Worm (Caenorhabditis elegans) whole organism, midembryonic: Measurements from ENCODE around the gene let-653.

Experiments used
- T22C8.4 ChIP-seq: fragments of 200-800 bp; sonication (Bioruptor generic); IDR thresholded peaks from 2 replicates; pipeline ENCODE4 v1.3.6; 2022; ENCODE audit warnings: missing genetic modification characterization, missing compliant biosample characterization
- cog-1 ChIP-seq: sonication (generic microtip); optimal IDR thresholded peaks from 2 replicates; lab custom pipeline; 2016; ENCODE audit warnings: missing genetic modification characterization, missing compliant biosample characterization
- flt-1 ChIP-seq: fragments of 200-800 bp; sonication (Bioruptor generic); IDR thresholded peaks from 2 replicates; pipeline ENCODE4 v1.3.6; 2022; ENCODE audit warnings: missing genetic modification characterization, missing compliant biosample characterization
- klf-2 ChIP-seq: fragments of 200-800 bp; sonication (Bioruptor generic); conservative IDR thresholded peaks from 2 replicates; pipeline ENCODE4 v1.3.6; 2022; ENCODE audit warnings: missing genetic modification reagents, missing genetic modification characterization, missing compliant biosample characterization
- med-1 ChIP-seq: sonication (generic microtip); optimal IDR thresholded peaks from 2 replicates; lab custom pipeline; 2017; ENCODE audit warnings: missing genetic modification characterization, mild to moderate bottlenecking, missing compliant biosample characterization, antibody characterized with exemption, missing genetic modification reagents; ENCODE audit not compliant: insufficient read depth
- ref-1 ChIP-seq: fragments of 200-800 bp; sonication (Bioruptor generic); conservative IDR thresholded peaks from 2 replicates; pipeline ENCODE4 v1.3.6; 2022; ENCODE audit warnings: missing genetic modification reagents, missing genetic modification characterization, missing compliant biosample characterization
- tab-1 ChIP-seq: fragments of 200-800 bp; sonication (Bioruptor generic); IDR thresholded peaks from 2 replicates; pipeline ENCODE4 v1.3.6; 2022; ENCODE audit warnings: missing genetic modification characterization, missing compliant biosample characterization
- ztf-23 ChIP-seq: fragments of 200-800 bp; sonication (Bioruptor generic); IDR thresholded peaks from 2 replicates; pipeline ENCODE4 v1.3.6; 2022; ENCODE audit warnings: missing genetic modification reagents, missing genetic modification characterization, missing compliant biosample characterization
- ztf-29 ChIP-seq: fragments of 200-800 bp; sonication (Bioruptor generic); IDR thresholded peaks from 2 replicates; pipeline ENCODE4 v1.3.6; 2022; ENCODE audit warnings: missing genetic modification reagents, missing genetic modification characterization, missing compliant biosample characterization

let-653 gene

DNA sequence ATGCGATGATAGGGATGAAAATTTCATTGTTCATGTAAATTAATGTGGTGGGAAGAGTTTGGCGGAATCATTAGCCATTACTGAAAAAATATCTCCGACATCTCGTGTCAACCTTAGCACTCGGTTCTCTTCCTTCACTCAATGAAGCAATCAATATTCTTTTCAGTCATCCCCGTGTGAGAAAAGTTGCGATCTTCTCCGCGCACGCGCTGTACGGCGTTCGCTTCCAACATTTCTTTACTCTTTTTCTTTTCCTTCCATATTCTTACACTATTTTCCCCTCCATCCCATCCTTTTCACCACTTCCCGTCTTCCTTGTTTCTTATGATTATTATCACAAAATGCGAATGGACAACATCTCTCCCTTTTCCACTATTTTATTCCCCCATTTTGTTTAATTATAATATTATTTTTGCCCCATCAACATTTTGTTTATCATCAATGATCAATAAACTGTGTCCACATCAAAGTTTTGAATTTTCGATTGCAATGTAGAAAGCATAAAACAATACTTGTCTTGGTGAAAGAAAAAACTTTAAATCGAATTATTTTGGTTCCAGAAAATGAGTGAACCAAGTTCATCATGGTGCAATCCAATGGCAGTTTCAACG, 25.3 kb upstream of the let-653 start, which contains the start of gene mob-1:
Gene mob-1, plus strand, starts transcription at position 561 of the 611 bp plus-strand sequence.
- TF ChIP-seq cog-1 (tag; lab: Kevin White, UChicago), result no peak
- no peak for TF ChIP-seq klf-2 (GFP tag; lab: Robert Waterston, UW)
- TF ChIP-seq tab-1, result no peak
- TF ChIP-seq med-1 (GFP tag; lab: Kevin White, UChicago), result no peak
- no peak for TF ChIP-seq flt-1
- no peak for TF ChIP-seq ztf-29 (GFP tag; lab: Robert Waterston, UW)
- no peak for TF ChIP-seq ref-1 (GFP tag; lab: Robert Waterston, UW)
- TF ChIP-seq ztf-23 (GFP tag; lab: Robert Waterston, UW), result no peak
- no peak for TF ChIP-seq T22C8.4 (GFP tag; lab: Robert Waterston, UW)

ce11 chrIV:11863428-11863827, 22.0 kb upstream of the let-653 start:
- TF ChIP-seq ztf-29 (GFP tag; lab: Robert Waterston, UW) (no peak), ztf-23 (GFP tag; lab: Robert Waterston, UW) (no peak), cog-1 (tag; lab: Kevin White, UChicago) (no peak), T22C8.4 (GFP tag; lab: Robert Waterston, UW) (no peak), klf-2 (GFP tag; lab: Robert Waterston, UW) (no peak), med-1 (GFP tag; lab: Kevin White, UChicago) (no peak), flt-1 (no peak), ref-1 (GFP tag; lab: Robert Waterston, UW) (no peak), tab-1 (no peak)

DNA sequence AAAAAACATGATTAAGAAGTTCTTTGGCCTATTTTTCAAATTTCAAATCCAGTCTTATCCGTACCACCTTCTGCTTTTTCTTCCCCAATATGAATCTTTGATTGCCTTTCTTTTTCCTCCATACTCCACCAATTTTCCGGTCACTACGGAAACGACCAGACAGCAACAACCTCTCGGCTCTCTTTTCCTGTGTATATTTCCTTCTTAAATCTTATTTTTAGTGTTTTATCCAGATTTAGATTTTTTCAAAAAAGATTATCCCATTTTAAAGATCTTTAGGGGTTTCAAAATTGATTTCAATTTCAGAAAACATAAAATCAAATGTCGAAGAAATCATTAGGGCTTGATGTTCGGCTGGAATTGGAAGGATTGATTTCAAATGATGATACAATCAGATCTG, 21.2 kb upstream of the let-653 start, which contains the start of gene trpa-1:
Gene trpa-1, plus strand, starts transcription at position 301 of the 400 bp plus-strand sequence.
- TF ChIP-seq med-1 (GFP tag; lab: Kevin White, UChicago) (no peak), klf-2 (GFP tag; lab: Robert Waterston, UW) (no peak), T22C8.4 (GFP tag; lab: Robert Waterston, UW) (no peak), flt-1 (no peak), ztf-23 (GFP tag; lab: Robert Waterston, UW) (no peak), cog-1 (tag; lab: Kevin White, UChicago) (no peak), ref-1 (GFP tag; lab: Robert Waterston, UW) (no peak), ztf-29 (GFP tag; lab: Robert Waterston, UW) (no peak), tab-1 (no peak)

DNA sequence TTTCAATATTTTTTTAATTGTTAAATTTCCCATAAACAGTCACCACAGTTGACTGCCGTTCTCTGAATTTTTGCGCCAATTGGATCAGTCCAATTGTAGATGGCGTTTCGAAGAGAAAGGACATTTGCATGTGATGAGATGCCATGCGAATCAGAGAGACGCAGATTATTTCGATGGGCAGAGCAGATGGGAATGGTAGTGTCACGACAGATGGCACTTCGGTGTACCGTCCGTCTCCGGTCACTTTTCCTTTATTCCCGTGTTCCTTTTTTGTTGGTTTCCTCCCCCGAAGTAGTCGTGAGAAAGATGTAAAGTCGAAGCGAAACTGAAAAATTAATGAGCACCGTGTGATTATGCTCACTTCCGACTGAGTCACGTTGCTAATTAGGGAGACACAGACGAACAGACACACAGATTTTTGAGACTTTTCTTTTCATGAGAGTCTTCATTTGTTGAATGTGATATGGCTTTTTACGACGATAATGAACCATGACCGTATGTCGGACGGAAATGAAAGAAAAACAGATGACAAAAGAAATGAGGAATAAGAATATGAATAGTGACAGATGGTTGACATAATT, 17.7 kb upstream of the let-653 start:
- no peak for TF ChIP-seq tab-1
- TF ChIP-seq med-1 (GFP tag; lab: Kevin White, UChicago), result no peak
- no peak for TF ChIP-seq cog-1 (tag; lab: Kevin White, UChicago)
- no peak for TF ChIP-seq ref-1 (GFP tag; lab: Robert Waterston, UW)
- no peak for TF ChIP-seq ztf-29 (GFP tag; lab: Robert Waterston, UW)
- TF ChIP-seq T22C8.4 (GFP tag; lab: Robert Waterston, UW), result no peak
- TF ChIP-seq flt-1, result no peak
- no peak for TF ChIP-seq ztf-23 (GFP tag; lab: Robert Waterston, UW)

DNA sequence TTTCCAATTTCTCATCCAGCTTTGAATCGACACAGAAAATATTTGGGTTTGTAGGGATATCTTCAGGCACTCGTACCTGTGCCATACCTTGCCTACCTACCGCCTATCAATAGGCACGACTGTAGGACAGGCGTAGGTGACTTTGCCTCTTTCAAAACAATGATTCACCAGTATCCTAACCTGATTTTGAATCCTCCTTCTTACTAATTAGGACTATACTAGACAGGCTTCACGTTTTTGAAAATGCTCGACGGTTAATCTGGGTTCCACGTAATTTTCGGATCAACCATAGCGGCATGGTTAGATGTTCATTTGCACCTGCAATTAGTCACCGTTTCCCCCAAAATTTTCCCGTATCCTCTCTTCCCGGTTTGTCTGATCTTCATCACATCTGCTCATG, 17.0 kb upstream of the let-653 start:
- no peak for TF ChIP-seq ztf-29 (GFP tag; lab: Robert Waterston, UW)
- no peak for TF ChIP-seq med-1 (GFP tag; lab: Kevin White, UChicago)
- TF ChIP-seq T22C8.4 (GFP tag; lab: Robert Waterston, UW), result no peak
- TF ChIP-seq ztf-23 (GFP tag; lab: Robert Waterston, UW), result no peak
- no peak for TF ChIP-seq tab-1
- TF ChIP-seq klf-2 (GFP tag; lab: Robert Waterston, UW), result no peak
- no peak for TF ChIP-seq cog-1 (tag; lab: Kevin White, UChicago)
- no peak for TF ChIP-seq flt-1
- TF ChIP-seq ref-1 (GFP tag; lab: Robert Waterston, UW), result no peak

DNA sequence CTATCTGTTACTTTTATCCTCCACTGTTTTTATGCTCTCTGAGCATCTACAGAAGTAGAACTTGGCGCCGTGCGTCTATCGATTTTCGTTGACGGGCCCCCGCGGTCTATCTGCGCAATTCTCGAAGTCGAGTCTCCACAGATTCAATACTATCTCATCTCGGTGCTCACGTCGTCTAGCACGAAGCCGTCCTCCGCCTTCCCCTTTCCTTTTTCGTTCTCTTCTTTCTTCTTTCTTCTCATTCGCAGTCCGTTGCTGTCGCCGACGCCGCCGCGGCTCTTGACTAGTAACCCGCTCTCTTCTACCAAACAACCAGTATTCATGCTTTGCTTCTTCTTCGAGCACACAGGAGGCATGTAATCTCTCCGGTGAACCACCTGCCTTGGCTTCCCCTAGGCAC, 14.3 kb upstream of the let-653 start:
- TF ChIP-seq ztf-23 (GFP tag; lab: Robert Waterston, UW), result 0 out of 2 replicates have a peak, but pooled peaks have one; percentile 15
- no peak for TF ChIP-seq cog-1 (tag; lab: Kevin White, UChicago)

- no peak for TF ChIP-seq klf-2 (GFP tag; lab: Robert Waterston, UW)
- TF ChIP-seq tab-1, result 0 out of 2 replicates have a peak, but pooled peaks have one; percentile 9
Measured at ce11 chrIV:11871898-11872297, 13.5 kb upstream of the let-653 start.

- no peak for TF ChIP-seq med-1 (GFP tag; lab: Kevin White, UChicago)
- no peak for TF ChIP-seq T22C8.4 (GFP tag; lab: Robert Waterston, UW)
- no peak for TF ChIP-seq ztf-29 (GFP tag; lab: Robert Waterston, UW)
- no peak for TF ChIP-seq flt-1
- TF ChIP-seq tab-1, result no peak
- no peak for TF ChIP-seq ref-1 (GFP tag; lab: Robert Waterston, UW)
- no peak for TF ChIP-seq ztf-23 (GFP tag; lab: Robert Waterston, UW)
- TF ChIP-seq klf-2 (GFP tag; lab: Robert Waterston, UW), result no peak
- TF ChIP-seq cog-1 (tag; lab: Kevin White, UChicago), result no peak
Measured at ce11 chrIV:11877674-11878073, 7.7 kb upstream of the let-653 start, which contains the start of gene pph-2. Gene pph-2, minus strand, starts transcription at chrIV:11877774.

- TF ChIP-seq ztf-29 (GFP tag; lab: Robert Waterston, UW), result no peak
- TF ChIP-seq med-1 (GFP tag; lab: Kevin White, UChicago), result no peak
- no peak for TF ChIP-seq ztf-23 (GFP tag; lab: Robert Waterston, UW)
Measured at ce11 chrIV:11878249-11878648, 7.2 kb upstream of the let-653 start, which contains the start of gene cutl-27. Gene cutl-27, plus strand, starts transcription at chrIV:11878549.
